Fruit fly (Drosophila melanogaster): ENCODE measurements around the gene CG34355.
A peak's percentile ranks its signal among the peaks of the same experiment; 100 is the strongest.

Gene CG34355

DNA sequence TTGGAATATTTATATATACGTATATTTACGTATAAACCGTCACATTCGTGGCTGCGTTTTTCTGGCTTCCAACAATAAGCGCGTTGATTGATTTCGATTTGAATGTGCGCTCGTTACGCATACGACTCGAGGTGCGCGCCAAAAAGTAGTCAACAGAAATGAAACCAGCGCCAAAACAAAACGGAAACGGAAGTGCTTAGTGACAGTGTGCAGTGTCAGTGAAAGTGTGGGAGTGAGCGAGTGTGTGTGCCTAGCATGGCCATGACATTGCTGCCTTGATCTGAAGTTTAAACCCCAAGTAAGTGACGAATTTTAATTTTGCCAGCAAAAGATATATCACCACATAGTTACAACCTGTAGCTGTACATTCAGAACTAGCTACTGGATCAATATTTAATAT lies at the start of gene CG34355:
CG34355 (plus strand) TSS at position 192 of the 400 bp plus-strand sequence.
- TF ChIP-seq Xbp1 (GFP tag; optimal IDR thresholded peaks at IDR 0.05) (peak; percentile 32), Awh (GFP tag; IDR thresholded peaks at IDR 0.05) (no peak), CG30431 (GFP tag; optimal IDR thresholded peaks at IDR 0.05) (no peak), CG12104 (GFP tag; optimal IDR thresholded peaks at IDR 0.05) (no peak), cad (GFP tag; optimal IDR thresholded peaks at IDR 0.05) (no peak), CG8388 (GFP tag; optimal IDR thresholded peaks at IDR 0.05) (no peak), Sin3A (optimal IDR thresholded peaks at IDR 0.05) (no peak), usp (GFP tag; optimal IDR thresholded peaks at IDR 0.05) (no peak), twi (tag; optimal IDR thresholded peaks at IDR 0.05) (no peak), ac (GFP tag; optimal IDR thresholded peaks at IDR 0.05) (peak; percentile 18), Hmx (GFP tag; optimal IDR thresholded peaks at IDR 0.05) (no peak), dati (GFP tag; IDR thresholded peaks at IDR 0.05) (no peak), H15 (GFP tag; IDR thresholded peaks at IDR 0.05) (no peak), Dp (GFP tag; optimal IDR thresholded peaks at IDR 0.05) (peak; percentile 1), BEAF-32 (GFP tag; optimal IDR thresholded peaks at IDR 0.05) (no peak), D (optimal IDR thresholded peaks at IDR 0.05) (no peak), D (GFP tag; optimal IDR thresholded peaks at IDR 0.05) (peak; percentile 56), sr (GFP tag; IDR thresholded peaks at IDR 0.05) (no peak), H2.0 (GFP tag; IDR thresholded peaks at IDR 0.05) (no peak), slp2 (GFP tag; optimal IDR thresholded peaks at IDR 0.05) (no peak), otp (GFP tag; IDR thresholded peaks at IDR 0.05) (no peak), CG43689 (GFP tag; IDR thresholded peaks at IDR 0.05) (no peak), Ptx1 (GFP tag; IDR thresholded peaks at IDR 0.05) (no peak), YL-1 (GFP tag; optimal IDR thresholded peaks at IDR 0.05) (no peak), aop (GFP tag; IDR thresholded peaks at IDR 0.05) (no peak), CG10431 (GFP tag; optimal IDR thresholded peaks at IDR 0.05) (no peak), CG4617 (GFP tag; optimal IDR thresholded peaks at IDR 0.05; ENCODE audit: borderline replicate concordance) (no peak), tgo (GFP tag; IDR thresholded peaks at IDR 0.05) (no peak), nmo (GFP tag; optimal IDR thresholded peaks at IDR 0.05) (no peak), CG17568 (GFP tag; optimal IDR thresholded peaks at IDR 0.05) (peak; percentile 84), pum (GFP tag; optimal IDR thresholded peaks at IDR 0.05) (no peak), Dad (GFP tag; optimal IDR thresholded peaks at IDR 0.05) (no peak), CG33557 (GFP tag; optimal IDR thresholded peaks at IDR 0.05) (peak; percentile 42), CG1529 (GFP tag; optimal IDR thresholded peaks at IDR 0.05) (no peak), grau (tag; optimal IDR thresholded peaks at IDR 0.05) (no peak), sug (tag; optimal IDR thresholded peaks at IDR 0.05) (no peak), bcd (GFP tag; optimal IDR thresholded peaks at IDR 0.05) (no peak), D19B (GFP tag; optimal IDR thresholded peaks at IDR 0.05) (no peak), CG4854 (GFP tag; optimal IDR thresholded peaks at IDR 0.05) (no peak), abd-A (tag; optimal IDR thresholded peaks at IDR 0.05) (no peak), da (GFP tag; optimal IDR thresholded peaks at IDR 0.05) (no peak), gt (GFP tag; IDR thresholded peaks at IDR 0.05) (no peak), Fer3 (tag; optimal IDR thresholded peaks at IDR 0.05) (no peak), CG8359 (GFP tag; optimal IDR thresholded peaks at IDR 0.05; ENCODE audit: borderline replicate concordance) (no peak), Gug (GFP tag; IDR thresholded peaks at IDR 0.05) (no peak), CG10321 (GFP tag; IDR thresholded peaks at IDR 0.05) (no peak), tio (GFP tag; optimal IDR thresholded peaks at IDR 0.05) (no peak), toy (GFP tag; IDR thresholded peaks at IDR 0.05) (no peak), luna (GFP tag; optimal IDR thresholded peaks at IDR 0.05) (no peak), CG4328 (GFP tag; optimal IDR thresholded peaks at IDR 0.05) (peak; percentile 7), knrl (GFP tag; IDR thresholded peaks at IDR 0.05; ENCODE audit: partially characterized antibody) (no peak), tll (GFP tag; optimal IDR thresholded peaks at IDR 0.05) (no peak), br (optimal IDR thresholded peaks at IDR 0.05) (no peak)

All from whole organism, embryonic.